Fruit fly (Drosophila melanogaster) whole organism, embryonic: ENCODE results near the gene CG31131.

Source experiments
- Atf-2 ChIP-seq: fragments of 200-800 bp; sonication (Bioruptor generic); optimal IDR thresholded peaks from 2 replicates; lab custom pipeline; 2016; ENCODE audit warnings: missing biosample characterization, missing genetic modification characterization
- BtbVII ChIP-seq: fragments of 200-800 bp; sonication (Bioruptor generic); optimal IDR thresholded peaks from 3 replicates; lab custom pipeline; 2017; ENCODE audit warnings: missing biosample characterization, mild to moderate bottlenecking, missing genetic modification characterization
- CG10147 ChIP-seq: fragments of 200-800 bp; sonication (Bioruptor generic); optimal IDR thresholded peaks from 2 replicates; lab custom pipeline; 2019; ENCODE audit warnings: missing biosample characterization, mild to moderate bottlenecking, missing genetic modification characterization, moderate library complexity
- CG10321 ChIP-seq: fragments of 200-800 bp; sonication (Bioruptor generic); IDR thresholded peaks from 2 replicates; pipeline ENCODE4 v1.3.6; 2022; ENCODE audit warnings: missing biosample characterization, missing genetic modification characterization
- CG11093 ChIP-seq: fragments of 200-800 bp; sonication (Bioruptor generic); IDR thresholded peaks from 3 replicates; pipeline ENCODE4 v1.3.6; 2022; ENCODE audit warnings: missing biosample characterization, missing genetic modification characterization
- CG11696 ChIP-seq: fragments of 200-800 bp; sonication (Bioruptor generic); IDR thresholded peaks from 2 replicates; pipeline ENCODE4 v1.3.6; 2022; ENCODE audit warnings: missing biosample characterization, missing genetic modification characterization
- CG12744 ChIP-seq: fragments of 200-800 bp; sonication (Bioruptor generic); optimal IDR thresholded peaks from 2 replicates; lab custom pipeline; 2016; ENCODE audit warnings: missing biosample characterization, missing genetic modification characterization
- CG12769 ChIP-seq: fragments of 200-800 bp; sonication (Bioruptor generic); optimal IDR thresholded peaks from 2 replicates; lab custom pipeline; 2019; ENCODE audit warnings: missing biosample characterization, mild to moderate bottlenecking, missing genetic modification characterization, moderate library complexity
- CG15514 ChIP-seq: fragments of 200-800 bp; sonication (Bioruptor generic); optimal IDR thresholded peaks from 3 replicates; lab custom pipeline; 2017; ENCODE audit warnings: missing biosample characterization, missing genetic modification characterization, mild to moderate bottlenecking, moderate library complexity, missing genetic modification reagents
- CG1647 ChIP-seq: fragments of 200-800 bp; sonication (Bioruptor generic); optimal IDR thresholded peaks from 3 replicates; lab custom pipeline; 2016; ENCODE audit warnings: missing biosample characterization, missing genetic modification characterization
- CG16863 ChIP-seq: fragments of 200-800 bp; sonication (Bioruptor generic); optimal IDR thresholded peaks from 3 replicates; lab custom pipeline; 2016; ENCODE audit warnings: missing biosample characterization, missing genetic modification characterization
- CG17361 ChIP-seq: fragments of 200-800 bp; sonication (Bioruptor generic); IDR thresholded peaks from 3 replicates; pipeline ENCODE4 v1.3.6; 2022; ENCODE audit warnings: missing biosample characterization, missing genetic modification characterization
- CG17568 ChIP-seq: fragments of 200-800 bp; sonication (Bioruptor generic); optimal IDR thresholded peaks from 2 replicates; lab custom pipeline; 2018; ENCODE audit warnings: missing biosample characterization, mild to moderate bottlenecking, missing genetic modification characterization, moderate library complexity
- CG30431 ChIP-seq: fragments of 200-800 bp; sonication (Bioruptor generic); optimal IDR thresholded peaks from 2 replicates; lab custom pipeline; 2017; ENCODE audit warnings: missing biosample characterization, missing genetic modification characterization
- CG33557 ChIP-seq: fragments of 200-800 bp; sonication (Bioruptor generic); optimal IDR thresholded peaks from 2 replicates; lab custom pipeline; 2019; ENCODE audit warnings: missing biosample characterization, mild to moderate bottlenecking, missing genetic modification characterization, moderate library complexity
- CG43689 ChIP-seq: fragments of 200-800 bp; sonication (Bioruptor generic); IDR thresholded peaks from 2 replicates; pipeline ENCODE4 v1.3.6; 2022; ENCODE audit warnings: missing biosample characterization, missing genetic modification characterization
- CG4730 ChIP-seq: fragments of 200-800 bp; sonication (Bioruptor generic); IDR thresholded peaks from 2 replicates; pipeline ENCODE4 v1.3.6; 2022; ENCODE audit warnings: missing biosample characterization, missing genetic modification characterization
- CG7357 ChIP-seq: fragments of 200-800 bp; sonication (Bioruptor generic); IDR thresholded peaks from 3 replicates; pipeline ENCODE4 v1.3.6; 2022; ENCODE audit warnings: missing biosample characterization, missing genetic modification characterization
- CG7372 ChIP-seq: fragments of 200-800 bp; sonication (Bioruptor generic); IDR thresholded peaks from 2 replicates; pipeline ENCODE4 v1.3.6; 2022; ENCODE audit warnings: missing biosample characterization, missing genetic modification characterization
- CG7745 ChIP-seq: fragments of 200-800 bp; sonication (Bioruptor generic); optimal IDR thresholded peaks from 2 replicates; lab custom pipeline; 2018; ENCODE audit warnings: missing biosample characterization, mild to moderate bottlenecking, missing genetic modification characterization, moderate library complexity
- CG7839 ChIP-seq: fragments of 200-800 bp; sonication (Bioruptor generic); optimal IDR thresholded peaks from 3 replicates; lab custom pipeline; 2018; ENCODE audit warnings: missing biosample characterization, mild to moderate bottlenecking, missing genetic modification characterization, moderate library complexity
- CoRest ChIP-seq: fragments of 200-800 bp; sonication (Bioruptor generic); optimal IDR thresholded peaks from 3 replicates; lab custom pipeline; 2018; ENCODE audit warnings: missing biosample characterization, mild to moderate bottlenecking, missing genetic modification characterization, moderate library complexity
- Elba2 ChIP-seq: fragments of 200-800 bp; sonication (Bioruptor generic); optimal IDR thresholded peaks from 3 replicates; lab custom pipeline; 2016; ENCODE audit warnings: missing biosample characterization, missing genetic modification characterization
- Gug ChIP-seq: fragments of 200-800 bp; sonication (Bioruptor generic); IDR thresholded peaks from 4 replicates; pipeline ENCODE4 v1.3.6; 2022; ENCODE audit warnings: missing biosample characterization, missing genetic modification characterization
- Hand ChIP-seq: fragments of 200-800 bp; sonication (Bioruptor generic); optimal IDR thresholded peaks from 2 replicates; lab custom pipeline; 2017; ENCODE audit warnings: mild to moderate bottlenecking, missing biosample characterization, missing genetic modification reagents, missing genetic modification characterization
- MBD-R2 ChIP-seq: fragments of 200-800 bp; sonication (Bioruptor generic); IDR thresholded peaks from 2 replicates; pipeline ENCODE4 v1.3.6; 2022; ENCODE audit warnings: missing biosample characterization, missing genetic modification characterization
- Nf-YA ChIP-seq: fragments of 200-800 bp; sonication (Bioruptor generic); IDR thresholded peaks from 2 replicates; pipeline ENCODE4 v1.3.6; 2022; ENCODE audit warnings: missing biosample characterization, missing genetic modification characterization
- NfI ChIP-seq: fragments of 200-800 bp; sonication (Bioruptor generic); optimal IDR thresholded peaks from 3 replicates; lab custom pipeline; 2018; ENCODE audit warnings: missing biosample characterization, mild to moderate bottlenecking, missing genetic modification characterization, moderate library complexity
- Opbp ChIP-seq: fragments of 200-800 bp; sonication (Bioruptor generic); IDR thresholded peaks from 3 replicates; pipeline ENCODE4 v1.3.6; 2022; ENCODE audit warnings: missing biosample characterization, missing genetic modification characterization; ENCODE audit not compliant: partially characterized antibody
- Pdp1 ChIP-seq, 2 experiments: fragments of 200-800 bp; sonication (Bioruptor generic); optimal IDR thresholded peaks; 3 replicates each; lab custom pipeline; 2016; ENCODE audit warnings: missing biosample characterization in 2 of 2, missing genetic modification characterization in 2 of 2, mild to moderate bottlenecking in 1 of 2, moderate library complexity in 1 of 2
- Ptx1 ChIP-seq: fragments of 200-800 bp; sonication (Bioruptor generic); IDR thresholded peaks from 2 replicates; pipeline ENCODE4 v1.3.6; 2022; ENCODE audit warnings: missing biosample characterization, missing genetic modification characterization
- Scr ChIP-seq: fragments of 200-800 bp; sonication (Bioruptor generic); IDR thresholded peaks from 2 replicates; pipeline ENCODE4 v1.3.6; 2022; ENCODE audit warnings: missing biosample characterization, missing genetic modification characterization; ENCODE audit not compliant: partially characterized antibody
- Sry-β ChIP-seq: fragments of 200-800 bp; sonication (Bioruptor generic); optimal IDR thresholded peaks from 2 replicates; lab custom pipeline; 2018; ENCODE audit warnings: missing biosample characterization, mild to moderate bottlenecking, missing genetic modification characterization, moderate library complexity
- Xrp1 ChIP-seq: fragments of 200-800 bp; sonication (Bioruptor generic); IDR thresholded peaks from 2 replicates; pipeline ENCODE4 v1.3.6; 2022; ENCODE audit warnings: missing biosample characterization, missing genetic modification characterization
- abd-A ChIP-seq: fragments of 200-800 bp; sonication (Bioruptor generic); optimal IDR thresholded peaks from 3 replicates; lab custom pipeline; 2019; ENCODE audit warnings: missing biosample characterization, mild to moderate bottlenecking, missing genetic modification characterization, moderate library complexity
- bigmax ChIP-seq: fragments of 200-800 bp; sonication (Bioruptor generic); optimal IDR thresholded peaks from 2 replicates; lab custom pipeline; 2018; ENCODE audit warnings: missing biosample characterization, mild to moderate bottlenecking, missing genetic modification characterization
- crc ChIP-seq: fragments of 200-800 bp; sonication (Bioruptor generic); optimal IDR thresholded peaks from 2 replicates; lab custom pipeline; 2016; ENCODE audit warnings: missing biosample characterization, missing genetic modification characterization
- croc ChIP-seq: fragments of 200-800 bp; sonication (Bioruptor generic); conservative IDR thresholded peaks from 3 replicates; pipeline ENCODE4 v1.3.6; 2022; ENCODE audit warnings: missing biosample characterization, missing genetic modification characterization
- emc ChIP-seq: fragments of 200-800 bp; sonication (Bioruptor generic); optimal IDR thresholded peaks from 2 replicates; lab custom pipeline; 2016; ENCODE audit warnings: missing biosample characterization, missing genetic modification characterization
- exex ChIP-seq: fragments of 200-800 bp; sonication (Bioruptor generic); optimal IDR thresholded peaks from 4 replicates; lab custom pipeline; 2018; ENCODE audit warnings: missing biosample characterization, mild to moderate bottlenecking, missing genetic modification characterization, moderate library complexity
- kay ChIP-seq: fragments of 200-800 bp; sonication (Bioruptor generic); optimal IDR thresholded peaks from 2 replicates; lab custom pipeline; 2016; ENCODE audit warnings: missing biosample characterization, missing genetic modification characterization
- lab ChIP-seq: fragments of 200-800 bp; sonication (Bioruptor generic); optimal IDR thresholded peaks from 3 replicates; lab custom pipeline; 2017; ENCODE audit warnings: missing biosample characterization, missing genetic modification characterization, mild to moderate bottlenecking, moderate library complexity, missing genetic modification reagents
- lov ChIP-seq, 2 experiments: fragments of 200-800 bp in 1 of 2; fragments of >200 bp in 1 of 2; sonication (Bioruptor generic) in 1 of 2; IDR thresholded peaks in 1 of 2; optimal IDR thresholded peaks in 1 of 2; 2 replicates in 1 of 2; 3 replicates in 1 of 2; pipeline versions ENCODE4 v1.3.6 to Lab custom; 2017 to 2022; ENCODE audit warnings: missing biosample characterization in 1 of 2, missing genetic modification characterization in 1 of 2
- rib ChIP-seq: fragments of 200-800 bp; sonication (Bioruptor generic); IDR thresholded peaks from 2 replicates; pipeline ENCODE4 v1.3.6; 2022; ENCODE audit warnings: missing biosample characterization, missing genetic modification characterization
- slbo ChIP-seq: fragments of 200-800 bp; sonication (Bioruptor generic); IDR thresholded peaks from 2 replicates; pipeline ENCODE4 v1.3.6; 2022; ENCODE audit warnings: missing biosample characterization, missing genetic modification characterization
- sug ChIP-seq: fragments of 200-800 bp; optimal IDR thresholded peaks from 2 replicates; lab custom pipeline; 2019; ENCODE audit warnings: missing biosample characterization, mild to moderate bottlenecking, missing genetic modification characterization, moderate library complexity
- tap ChIP-seq: fragments of 200-800 bp; optimal IDR thresholded peaks from 3 replicates; lab custom pipeline; 2019; ENCODE audit warnings: missing biosample characterization, mild to moderate bottlenecking, missing genetic modification characterization, moderate library complexity
- tgo ChIP-seq: fragments of 200-800 bp; sonication (Bioruptor generic); IDR thresholded peaks from 3 replicates; pipeline ENCODE4 v1.3.6; 2022; ENCODE audit warnings: missing biosample characterization, missing genetic modification characterization
- tin ChIP-seq: fragments of 200-800 bp; sonication (Bioruptor generic); optimal IDR thresholded peaks from 3 replicates; lab custom pipeline; 2016; ENCODE audit warnings: missing biosample characterization, missing genetic modification characterization
- vfl ChIP-seq: fragments of 200-800 bp; sonication (Bioruptor generic); optimal IDR thresholded peaks from 2 replicates; lab custom pipeline; 2016; ENCODE audit warnings: missing biosample characterization, missing genetic modification characterization
- yki ChIP-seq: fragments of >200 bp; optimal IDR thresholded peaks from 3 replicates; lab custom pipeline; 2018
- zf30C ChIP-seq: fragments of 200-800 bp; sonication (Bioruptor generic); optimal IDR thresholded peaks from 3 replicates; lab custom pipeline; 2018; ENCODE audit warnings: missing biosample characterization, mild to moderate bottlenecking, missing genetic modification characterization

CG31131 gene

dm6 chr3R:27988189-27988588 lies 25.2 kb upstream of the CG31131 start, which contains the start of gene betaTub97EF (continued):
- TF ChIP-seq lov (optimal IDR thresholded peaks at IDR 0.05; lab: Kevin White, UChicago) (no peak), lov (GFP tag; IDR thresholded peaks at IDR 0.05; lab: Robert Waterston, UW) (no peak), CoRest (tag; lab: Kevin White, UChicago) (no peak), kay (GFP tag; lab: Kevin White, UChicago) (peak; percentile 75), CG4730 (GFP tag; lab: Robert Waterston, UW) (0 out of 2 replicates have a peak, but pooled peaks have one; percentile 15), CG12769 (tag; lab: Kevin White, UChicago) (peak; percentile 93), CG7745 (tag; lab: Kevin White, UChicago) (no peak), CG10321 (GFP tag; lab: Robert Waterston, UW) (no peak), CG10147 (no peak), CG17568 (GFP tag; lab: Kevin White, UChicago) (no peak), vfl (no peak), slbo (GFP tag; lab: Robert Waterston, UW) (peak; percentile 77), NfI (no peak), Scr (no peak), zf30C (peak; percentile 5), CG11696 (no peak), Xrp1 (GFP tag; lab: Robert Waterston, UW) (no peak), Hand (no peak), Atf-2 (GFP tag; lab: Kevin White, UChicago) (no peak)

DNA sequence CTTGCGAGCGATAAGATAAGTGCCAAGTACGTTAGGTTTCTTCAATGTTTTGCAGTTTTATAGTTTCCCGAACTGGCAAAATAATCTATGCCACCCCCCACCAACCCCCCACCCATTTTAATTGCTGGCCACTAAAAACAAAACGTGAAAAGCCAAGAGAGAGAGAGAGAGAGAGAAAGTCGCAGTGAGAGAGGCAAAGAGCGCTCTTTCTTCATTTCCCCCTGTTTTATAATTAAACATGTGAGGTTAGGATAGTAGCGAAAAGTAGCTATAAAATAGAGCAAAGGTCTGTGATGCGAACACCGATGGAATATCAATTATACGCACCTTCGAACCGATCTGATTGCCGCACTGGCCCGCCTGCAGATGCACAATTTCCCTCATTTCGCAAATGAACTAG lies 24.8 kb upstream of the CG31131 start:
- TF ChIP-seq CG17361 (GFP tag; lab: Robert Waterston, UW) (no peak), CG11093 (GFP tag; lab: Robert Waterston, UW) (no peak), Ptx1 (no peak), emc (GFP tag; lab: Kevin White, UChicago) (no peak), CG33557 (GFP tag; lab: Kevin White, UChicago) (no peak), CG43689 (GFP tag; lab: Robert Waterston, UW) (no peak), CG7839 (tag; lab: Kevin White, UChicago) (no peak), crc (GFP tag; lab: Kevin White, UChicago) (no peak), tgo (GFP tag; lab: Robert Waterston, UW) (no peak), lab (GFP tag; lab: Kevin White, UChicago) (no peak), CG15514 (no peak), croc (GFP tag; lab: Robert Waterston, UW) (no peak), CG12744 (GFP tag; lab: Kevin White, UChicago) (no peak), CG16863 (no peak), BtbVII (GFP tag; lab: Kevin White, UChicago) (no peak), yki (lab: Kevin White, UChicago) (no peak), tin (GFP tag; lab: Kevin White, UChicago) (no peak), CG30431 (GFP tag; lab: Kevin White, UChicago) (no peak), exex (tag; lab: Kevin White, UChicago) (peak; percentile 41), CG1647 (GFP tag; lab: Kevin White, UChicago) (no peak), Gug (no peak), Pdp1 (GFP tag; optimal IDR thresholded peaks at IDR 0.05; lab: Kevin White, UChicago) (no peak), MBD-R2 (0 out of 2 replicates have a peak, but pooled peaks have one; percentile 0), Sry-β (GFP tag; lab: Kevin White, UChicago) (no peak), bigmax (peak; percentile 77), tap (tag; lab: Kevin White, UChicago) (no peak), rib (GFP tag; lab: Robert Waterston, UW) (peak; percentile 8; the same call in 1 of the 2 replicates), sug (tag; lab: Kevin White, UChicago) (peak; percentile 37), Elba2 (GFP tag; lab: Kevin White, UChicago) (no peak), CG7372 (GFP tag; lab: Robert Waterston, UW) (no peak), abd-A (no peak), Opbp (GFP tag; lab: Robert Waterston, UW) (no peak), CG7357 (GFP tag; lab: Robert Waterston, UW) (no peak), Nf-YA (no peak)
